Worm (Caenorhabditis elegans): ENCODE results near the gene W03A5.2.

ce11 chrIII:5421406-5421805 is 15.6 kb downstream of the W03A5.2 start:
- no peak for TF ChIP-seq nhr-27 (tag; optimal IDR thresholded peaks at IDR 0.05)
- TF ChIP-seq snpc-4 (GFP tag; optimal IDR thresholded peaks at IDR 0.05), result no peak
- no peak for TF ChIP-seq snpc-4 (tag; optimal IDR thresholded peaks at IDR 0.05)
- TF ChIP-seq ceh-40 (GFP tag; IDR thresholded peaks at IDR 0.05), result no peak
- TF ChIP-seq zfh-2 (GFP tag; conservative IDR thresholded peaks at IDR 0.05), result no peak
- no peak for TF ChIP-seq aptf-3 (GFP tag; IDR thresholded peaks at IDR 0.05)
